Worm (Caenorhabditis elegans) whole organism, L4/young adult: Measurements from ENCODE around the gene dcap-1.

Source experiments
- W03F9.2 ChIP-seq: fragments of 150-350 bp; optimal IDR thresholded peaks from 2 replicates; lab custom pipeline; 2014; ENCODE audit warnings: missing biosample characterization, missing genetic modification characterization
- dao-5 ChIP-seq: sonication (generic microtip); optimal IDR thresholded peaks from 2 replicates; lab custom pipeline; 2016; ENCODE audit warnings: missing genotype, missing genetic modification characterization, moderate library complexity, missing compliant biosample characterization
- him-1 ChIP-seq: sonication (generic microtip); optimal IDR thresholded peaks from 2 replicates; lab custom pipeline; 2016; ENCODE audit warnings: missing genotype, missing genetic modification reagents, missing genetic modification characterization, missing compliant biosample characterization

Gene dcap-1

DNA sequence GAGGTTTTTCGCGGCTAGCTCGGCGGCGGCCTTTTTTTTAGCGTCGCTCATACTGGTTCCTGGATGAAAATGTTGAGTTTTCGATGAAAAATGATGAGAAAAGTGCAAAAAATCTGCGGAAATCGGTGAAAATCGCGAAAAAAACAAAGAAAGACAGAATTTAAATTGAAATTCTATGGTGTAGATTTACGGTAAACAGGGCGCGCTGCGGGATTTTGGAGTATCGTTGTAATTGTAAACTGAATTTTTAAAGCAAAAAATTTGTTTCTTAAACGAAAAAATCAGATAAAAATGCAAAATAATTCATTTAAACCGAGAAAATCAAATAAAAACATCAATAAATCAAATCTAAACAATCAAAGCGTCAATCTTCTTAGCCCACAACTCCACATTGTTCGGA, at the start of gene dcap-1:
TSS of gene dcap-1 (minus strand) at position 59 of the 400 bp plus-strand sequence.
- TF ChIP-seq dao-5 (tag; lab: Kevin White, UChicago) (no peak), him-1 (tag; lab: Kevin White, UChicago) (no peak), W03F9.2 (no peak)

DNA sequence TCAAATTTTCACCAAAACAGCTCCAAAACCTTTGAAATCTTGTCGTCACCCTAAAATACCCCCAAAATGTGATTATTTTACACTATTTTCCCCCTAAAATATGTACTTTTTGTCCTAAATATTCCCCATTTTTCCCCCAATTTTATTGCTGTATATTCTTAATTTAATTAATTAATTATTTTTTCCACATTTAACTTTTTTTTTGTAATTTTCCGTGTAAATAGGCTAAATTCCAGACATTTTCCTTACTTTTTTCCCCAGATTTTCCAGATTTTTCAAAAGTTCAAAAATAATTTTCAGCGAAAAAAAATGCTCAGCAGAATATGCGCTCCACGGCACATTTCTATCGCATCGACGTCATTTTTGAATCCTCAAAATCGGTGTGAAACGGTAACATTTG, 42.6 kb upstream of the dcap-1 start, which contains the start of gene cox-18:
TSS of gene cox-18 (plus strand) at position 301 of the 400 bp plus-strand sequence.
- TF ChIP-seq dao-5 (tag; lab: Kevin White, UChicago) = no peak
- no peak for TF ChIP-seq him-1 (tag; lab: Kevin White, UChicago)

DNA sequence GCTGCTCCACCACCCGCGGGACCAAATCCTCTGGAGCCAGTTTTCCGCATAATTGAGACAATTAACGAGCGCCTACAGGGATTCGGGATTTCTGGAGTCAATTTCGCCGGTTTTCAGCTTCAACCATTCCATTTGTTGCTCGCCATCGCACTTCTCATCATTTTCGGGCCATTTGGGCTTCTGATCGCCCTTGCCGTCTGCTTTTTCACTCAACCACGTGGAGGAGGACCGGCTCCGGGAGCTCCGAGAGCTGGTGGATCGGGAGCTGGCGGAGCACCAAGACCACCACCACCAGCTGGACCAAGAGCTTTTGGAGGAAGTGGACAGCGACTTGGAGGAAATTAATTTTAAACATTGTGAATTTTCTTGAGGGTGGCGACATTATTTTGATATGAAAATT, 41.6 kb upstream of the dcap-1 start:
- TF ChIP-seq W03F9.2 (no peak), him-1 (tag; lab: Kevin White, UChicago) (no peak), dao-5 (tag; lab: Kevin White, UChicago) (no peak)

DNA sequence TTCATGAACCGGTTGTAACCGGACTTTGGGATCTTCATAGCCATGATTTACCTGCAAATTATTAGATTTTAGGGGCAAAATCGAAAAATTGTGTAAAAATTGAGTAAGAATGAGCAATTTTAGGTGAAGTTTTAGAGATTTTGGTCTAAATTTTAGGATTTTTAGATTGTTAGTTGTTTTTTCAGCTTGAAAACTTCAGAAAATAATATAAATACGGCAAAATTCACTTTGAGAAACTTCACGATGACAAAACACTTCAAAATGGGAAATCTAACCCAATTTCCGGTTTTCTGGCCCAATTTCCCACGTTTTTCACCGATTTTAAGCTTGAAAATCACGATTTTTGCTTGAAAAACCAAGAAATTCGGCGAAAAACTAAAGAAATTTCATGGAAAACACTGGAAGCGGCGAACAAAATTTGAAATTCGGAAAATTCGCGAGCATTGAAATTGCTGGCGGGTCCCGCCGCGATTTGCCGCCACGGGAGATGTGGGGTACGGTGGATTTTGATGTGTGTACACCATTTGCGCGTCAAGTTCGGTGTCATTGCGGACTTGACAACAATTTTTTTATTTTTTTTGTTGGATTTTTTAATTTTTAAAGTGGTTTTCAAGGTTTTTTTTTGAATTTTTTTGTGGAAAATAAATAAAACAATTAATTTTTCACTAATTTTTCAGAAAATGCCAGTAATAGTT, 39.4 kb upstream of the dcap-1 start, which contains the start of the genes cct-8 and Y55F3AR.2:
TSS of gene cct-8 (minus strand) at position 51 of the 695 bp plus-strand sequence.
TSS of gene Y55F3AR.2 (plus strand) at position 672 of the 695 bp plus-strand sequence.
- TF ChIP-seq dao-5 (tag; lab: Kevin White, UChicago) (no peak), him-1 (tag; lab: Kevin White, UChicago) (peak; percentile 94), W03F9.2 (peak; percentile 97)

DNA sequence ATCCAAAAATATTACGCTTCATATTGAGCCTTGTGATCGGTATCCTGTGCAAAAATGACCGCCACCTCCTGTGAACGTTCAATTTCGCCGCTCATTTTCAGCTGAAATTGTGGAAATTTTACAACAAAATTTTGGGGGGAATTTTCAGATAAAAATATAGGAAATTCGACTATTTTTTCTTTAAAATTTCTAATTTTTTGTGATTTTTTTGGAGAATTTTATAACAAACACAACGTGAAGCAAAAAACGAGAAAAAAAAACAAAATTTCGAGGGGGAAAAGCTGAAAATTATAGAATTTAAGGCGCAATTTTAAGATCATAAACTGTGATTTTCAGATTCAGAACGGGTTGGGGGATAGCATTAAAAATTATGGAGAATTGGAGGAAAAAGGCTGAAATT, 32.3 kb upstream of the dcap-1 start, which contains the start of gene csn-4:
TSS of gene csn-4 (minus strand) at position 101 of the 400 bp plus-strand sequence.
- TF ChIP-seq him-1 (tag; lab: Kevin White, UChicago) (no peak), dao-5 (tag; lab: Kevin White, UChicago) (no peak), W03F9.2 (no peak)

DNA sequence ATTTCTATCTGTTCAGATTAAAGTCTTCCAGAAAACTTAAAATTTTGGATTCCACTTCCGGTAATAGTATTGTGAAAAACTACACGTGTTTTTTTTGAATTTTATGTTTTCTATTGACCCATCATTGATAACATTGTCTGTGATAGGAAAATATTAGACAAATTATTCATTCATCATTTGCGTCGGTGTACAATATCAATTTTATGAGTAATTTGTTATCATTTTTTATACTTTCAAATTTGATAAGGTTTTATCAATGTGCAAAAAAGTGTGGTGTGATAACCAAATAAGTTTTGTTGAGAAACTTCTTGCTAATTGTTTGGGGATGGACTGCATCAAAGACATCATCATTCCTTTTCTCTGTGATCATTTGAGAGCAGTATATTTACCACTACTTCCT, 20.9 kb upstream of the dcap-1 start:
- TF ChIP-seq dao-5 (tag; lab: Kevin White, UChicago) (no peak), W03F9.2 (no peak), him-1 (tag; lab: Kevin White, UChicago) (no peak)

DNA sequence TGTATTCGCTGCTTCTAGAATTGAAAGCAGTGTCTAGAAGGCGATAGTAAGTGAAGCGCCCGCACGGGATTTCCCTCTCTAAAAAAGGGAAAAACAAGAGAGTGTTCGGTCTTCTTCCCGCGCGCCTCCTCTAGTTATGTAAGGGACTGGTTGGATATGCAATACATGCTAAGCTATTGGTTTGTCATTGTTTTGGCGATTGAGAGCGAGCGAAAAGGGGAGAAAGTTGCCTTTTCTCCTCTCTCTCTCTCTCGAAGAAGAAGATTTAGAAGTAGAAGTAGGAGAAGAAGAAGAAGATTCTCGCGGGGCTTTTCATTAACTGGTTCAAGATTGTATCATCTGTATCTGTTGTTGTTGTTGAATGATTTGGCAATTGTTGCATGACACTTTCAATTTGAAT, 19.5 kb upstream of the dcap-1 start:
- no peak for TF ChIP-seq dao-5 (tag; lab: Kevin White, UChicago)
- no peak for TF ChIP-seq him-1 (tag; lab: Kevin White, UChicago)
- TF ChIP-seq W03F9.2 = no peak

DNA sequence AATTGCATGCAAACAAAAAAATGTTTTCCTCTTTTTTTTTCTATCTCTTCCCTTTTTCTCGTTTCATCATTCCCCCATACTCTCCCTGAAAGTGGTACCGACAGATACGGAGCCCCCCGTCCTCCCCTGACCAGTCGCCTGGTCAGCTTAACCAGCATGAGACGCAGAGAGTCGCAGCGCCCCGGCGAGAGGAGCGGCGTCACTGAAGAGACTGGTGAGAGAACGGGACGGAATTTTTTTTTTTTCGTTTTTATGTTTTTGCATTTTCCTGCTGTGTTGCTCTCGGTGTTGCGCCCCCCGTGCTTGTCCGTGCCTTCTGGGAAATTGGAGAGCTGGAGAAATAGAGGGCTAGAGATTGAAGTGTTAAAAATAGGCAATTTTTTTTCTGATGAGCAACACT, 15.8 kb upstream of the dcap-1 start:
- no peak for TF ChIP-seq dao-5 (tag; lab: Kevin White, UChicago)
- TF ChIP-seq him-1 (tag; lab: Kevin White, UChicago) = peak; percentile 77
- peak; percentile 14 for TF ChIP-seq W03F9.2

DNA sequence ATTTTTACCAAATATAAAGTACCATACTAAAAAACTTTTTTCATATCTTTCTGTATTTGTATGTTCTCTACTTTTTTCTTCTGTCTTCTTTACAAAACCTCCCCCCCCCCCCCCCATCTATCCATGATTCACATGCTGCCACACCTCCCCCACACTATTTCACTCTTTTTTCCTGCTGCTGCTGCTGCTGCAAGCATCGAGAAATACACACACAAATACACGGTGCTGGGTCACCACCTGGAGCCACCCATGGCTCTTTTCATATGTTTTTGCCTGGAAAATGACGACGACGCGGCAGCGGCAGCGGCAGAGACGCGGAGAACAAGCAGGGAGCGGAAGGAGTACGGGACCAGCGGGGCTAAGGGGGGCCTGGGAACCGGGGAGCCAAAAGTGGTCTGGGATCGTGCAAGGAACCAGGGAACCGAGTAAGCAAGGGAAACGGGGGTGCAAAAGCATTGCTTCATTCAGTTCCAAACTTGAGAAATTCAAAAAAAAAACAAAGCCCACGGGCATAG, 14.2 kb upstream of the dcap-1 start:
- TF ChIP-seq dao-5 (tag; lab: Kevin White, UChicago) (no peak), W03F9.2 (no peak), him-1 (tag; lab: Kevin White, UChicago) (no peak)

DNA sequence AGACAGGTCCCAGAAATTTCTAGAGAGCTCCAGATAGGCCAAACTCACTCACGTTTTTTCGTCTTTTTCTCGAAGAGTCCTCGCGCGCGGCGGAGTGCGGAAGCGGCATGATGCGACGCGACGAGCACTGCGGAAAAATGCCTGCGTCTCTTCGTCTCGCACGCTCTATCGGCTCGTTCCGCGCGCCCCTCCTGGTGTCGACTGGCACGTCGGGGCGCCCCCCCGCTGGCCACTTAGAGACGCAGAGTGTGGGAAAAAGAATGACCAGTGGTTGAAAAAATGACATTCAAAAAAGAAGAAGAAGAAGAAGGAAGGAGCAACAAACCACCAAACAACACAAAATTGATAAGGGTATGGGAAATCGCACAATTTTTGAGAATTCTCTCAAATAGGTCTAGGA, 12.8 kb upstream of the dcap-1 start, which contains the start of gene znf-782:
TSS of gene znf-782 (minus strand) at position 96 of the 400 bp plus-strand sequence.
- TF ChIP-seq W03F9.2 = no peak
- TF ChIP-seq dao-5 (tag; lab: Kevin White, UChicago) = no peak
- no peak for TF ChIP-seq him-1 (tag; lab: Kevin White, UChicago)

DNA sequence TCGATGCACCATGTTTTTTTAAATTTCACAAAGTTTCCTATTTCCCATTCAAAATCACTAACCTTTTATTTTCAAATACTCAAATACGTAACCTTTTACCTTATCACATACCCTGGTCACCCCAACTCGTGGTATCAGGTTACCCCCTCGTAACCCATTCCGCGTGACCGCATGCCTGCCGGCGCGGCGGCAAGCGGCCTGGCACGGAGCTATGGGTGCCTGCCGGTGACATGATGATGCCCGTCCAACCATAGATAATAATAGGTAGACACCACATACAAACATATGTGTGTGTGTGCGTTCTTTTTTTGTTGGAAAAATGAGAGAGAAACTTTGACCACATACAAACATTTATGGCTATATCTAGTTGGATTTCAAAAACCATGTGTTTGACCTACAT, 11.0 kb upstream of the dcap-1 start:
- TF ChIP-seq W03F9.2 (no peak), dao-5 (tag; lab: Kevin White, UChicago) (no peak), him-1 (tag; lab: Kevin White, UChicago) (no peak)

DNA sequence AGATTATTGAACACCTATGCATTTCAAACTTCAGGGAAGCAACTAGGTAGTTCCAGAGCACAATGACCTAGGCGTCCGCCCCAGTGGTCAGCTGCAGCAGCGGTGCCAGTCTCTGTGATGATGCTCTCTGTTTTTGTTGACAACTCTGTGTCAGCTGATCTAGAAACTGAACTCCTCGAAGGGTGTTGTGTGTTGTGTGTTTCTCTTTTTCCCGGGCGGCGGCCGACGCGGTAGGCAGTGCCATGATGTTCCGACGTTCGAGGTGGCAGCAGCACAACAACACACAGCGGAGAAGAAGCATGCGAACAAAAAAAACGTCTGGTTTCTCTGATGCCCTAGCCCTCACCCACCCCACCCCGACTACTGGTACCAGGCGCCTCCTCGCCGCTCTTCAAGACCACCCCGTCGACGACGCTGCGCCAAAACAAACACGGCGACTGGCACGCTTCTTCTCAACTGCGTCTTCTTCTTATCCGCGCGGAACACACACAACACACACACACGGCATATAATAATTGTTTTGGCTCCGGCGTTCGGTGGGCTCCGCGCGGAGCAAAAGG, 9.8 kb upstream of the dcap-1 start:
- TF ChIP-seq dao-5 (tag; lab: Kevin White, UChicago) (no peak), him-1 (tag; lab: Kevin White, UChicago) (no peak), W03F9.2 (no peak)

DNA sequence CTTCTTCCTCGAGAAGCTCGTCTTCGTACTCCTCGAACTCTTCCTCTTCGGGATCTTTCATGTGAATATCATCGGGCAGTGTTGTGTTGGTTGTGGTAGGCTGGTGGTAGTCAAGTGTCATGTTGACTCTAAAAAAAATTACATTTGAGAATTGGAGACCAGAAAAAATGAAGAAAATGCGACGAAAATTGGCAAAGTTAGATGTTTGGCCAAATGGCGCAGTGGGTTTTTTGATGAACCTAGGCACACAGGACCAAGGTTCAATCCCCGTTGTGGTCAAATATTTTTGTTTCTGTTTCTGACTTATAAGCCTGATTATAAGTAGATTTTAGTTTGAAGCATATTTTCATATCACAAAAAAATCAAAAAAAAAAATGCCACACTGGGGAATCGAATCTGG, 8.5 kb upstream of the dcap-1 start:
- TF ChIP-seq W03F9.2 (no peak), dao-5 (tag; lab: Kevin White, UChicago) (no peak), him-1 (tag; lab: Kevin White, UChicago) (no peak)

DNA sequence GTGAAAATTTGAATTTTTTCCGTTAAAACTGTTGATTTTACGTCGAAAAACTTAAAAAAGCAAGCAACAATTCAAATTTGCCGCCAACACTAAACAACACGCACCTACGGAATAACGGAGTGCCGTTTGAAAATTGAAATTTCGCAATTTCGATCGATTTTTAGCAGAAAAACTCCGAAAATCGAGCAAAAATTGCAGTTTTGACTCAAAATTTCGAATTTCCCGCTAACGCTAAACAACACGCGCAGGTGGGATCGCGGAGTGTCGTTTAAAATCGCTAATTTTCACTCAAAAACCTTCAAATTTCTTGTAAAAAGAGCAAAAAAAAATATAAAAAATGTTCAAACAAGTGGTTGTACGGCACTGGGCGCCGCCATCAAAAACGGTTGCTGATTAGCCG, 3.9 kb upstream of the dcap-1 start:
- TF ChIP-seq him-1 (tag; lab: Kevin White, UChicago) = no peak
- no peak for TF ChIP-seq W03F9.2
- no peak for TF ChIP-seq dao-5 (tag; lab: Kevin White, UChicago)
